Worm (Caenorhabditis elegans) whole organism, mixed stage, embryonic: ENCODE measurements around the gene egl-21.

ENCODE experiments used
- bed-3 ChIP-seq: fragments of 200-800 bp; sonication (Bioruptor generic); optimal IDR thresholded peaks from 3 replicates; lab custom pipeline; 2018; ENCODE audit warnings: mild to moderate bottlenecking, missing genetic modification characterization, moderate library complexity, missing compliant biosample characterization
- blmp-1 ChIP-seq: fragments of 150-350 bp; optimal IDR thresholded peaks from 2 replicates; lab custom pipeline; 2014; ENCODE audit warnings: missing biosample characterization, missing genetic modification characterization
- ceh-39 ChIP-seq: fragments of 150-350 bp; optimal IDR thresholded peaks from 2 replicates; lab custom pipeline; 2014; ENCODE audit warnings: missing biosample characterization, missing genetic modification characterization
- ceh-43 ChIP-seq: fragments of 200-800 bp; sonication (Bioruptor generic); optimal IDR thresholded peaks from 2 replicates; lab custom pipeline; 2018; ENCODE audit warnings: mild to moderate bottlenecking, missing genetic modification characterization, moderate library complexity, missing compliant biosample characterization
- ceh-83 ChIP-seq: fragments of 200-800 bp; sonication (Bioruptor generic); optimal IDR thresholded peaks from 2 replicates; lab custom pipeline; 2018; ENCODE audit warnings: mild to moderate bottlenecking, missing genetic modification characterization, missing compliant biosample characterization
- ces-1 ChIP-seq: fragments of 150-350 bp; optimal IDR thresholded peaks from 2 replicates; lab custom pipeline; 2014; ENCODE audit warnings: missing biosample characterization, missing genetic modification reagents, missing genetic modification characterization
- cnd-1 ChIP-seq: fragments of 200-800 bp; sonication (Bioruptor generic); optimal IDR thresholded peaks from 2 replicates; lab custom pipeline; 2018; ENCODE audit warnings: mild to moderate bottlenecking, missing genetic modification characterization, missing compliant biosample characterization
- drap-1 ChIP-seq: fragments of 200-800 bp; sonication (Bioruptor generic); optimal IDR thresholded peaks from 3 replicates; lab custom pipeline; 2018; ENCODE audit warnings: mild to moderate bottlenecking, missing genetic modification characterization, missing compliant biosample characterization
- elt-1 ChIP-seq: sonication (generic microtip); optimal IDR thresholded peaks from 2 replicates; lab custom pipeline; 2017; ENCODE audit warnings: missing genetic modification characterization, mild to moderate bottlenecking, missing compliant biosample characterization, antibody characterized with exemption, moderate library complexity, borderline replicate concordance; ENCODE audit not compliant: insufficient read depth
- elt-3 ChIP-seq: fragments of 150-350 bp; optimal IDR thresholded peaks from 2 replicates; lab custom pipeline; 2014; ENCODE audit warnings: missing biosample characterization, missing genetic modification characterization
- flh-1 ChIP-seq: fragments of 200-800 bp; sonication (Bioruptor generic); optimal IDR thresholded peaks from 2 replicates; lab custom pipeline; 2018; ENCODE audit warnings: mild to moderate bottlenecking, missing genetic modification characterization, moderate library complexity, missing compliant biosample characterization
- ham-2 ChIP-seq: fragments of 200-800 bp; sonication (Bioruptor generic); optimal IDR thresholded peaks from 2 replicates; lab custom pipeline; 2018; ENCODE audit warnings: mild to moderate bottlenecking, missing genetic modification characterization, missing compliant biosample characterization
- lin-32 ChIP-seq: fragments of 200-800 bp; sonication (Bioruptor generic); optimal IDR thresholded peaks from 2 replicates; lab custom pipeline; 2018; ENCODE audit warnings: mild to moderate bottlenecking, missing genetic modification characterization, missing compliant biosample characterization
- lsy-2 ChIP-seq: fragments of 150-350 bp; optimal IDR thresholded peaks from 2 replicates; lab custom pipeline; 2014; ENCODE audit warnings: missing biosample characterization, missing genetic modification characterization
- mab-5 ChIP-seq: fragments of 150-350 bp; optimal IDR thresholded peaks from 2 replicates; lab custom pipeline; 2014; ENCODE audit warnings: missing biosample characterization, missing genetic modification characterization
- mep-1 ChIP-seq: fragments of 150-350 bp; optimal IDR thresholded peaks from 2 replicates; lab custom pipeline; 2017; ENCODE audit warnings: missing biosample characterization, missing genetic modification reagents, missing genetic modification characterization, inconsistent platforms
- nhr-12 ChIP-seq: fragments of 150-350 bp; optimal IDR thresholded peaks from 2 replicates; lab custom pipeline; 2014; ENCODE audit warnings: missing biosample characterization, missing genetic modification characterization
- nhr-237 ChIP-seq: fragments of 150-350 bp; optimal IDR thresholded peaks from 2 replicates; lab custom pipeline; 2014; ENCODE audit warnings: missing biosample characterization, missing genetic modification characterization
- nhr-28 ChIP-seq: fragments of 150-350 bp; optimal IDR thresholded peaks from 2 replicates; lab custom pipeline; 2014; ENCODE audit warnings: missing biosample characterization, missing genetic modification characterization
- nhr-76 ChIP-seq: sonication (generic microtip); optimal IDR thresholded peaks from 2 replicates; lab custom pipeline; 2017; ENCODE audit warnings: missing biosample characterization, missing genetic modification characterization
- pha-4 ChIP-seq: fragments of 150-350 bp; optimal IDR thresholded peaks from 2 replicates; lab custom pipeline; 2018; ENCODE audit warnings: missing biosample characterization, missing genetic modification reagents, missing genetic modification characterization
- snpc-4 ChIP-seq: fragments of 150-350 bp; optimal IDR thresholded peaks from 2 replicates; lab custom pipeline; 2014; ENCODE audit warnings: missing biosample characterization, missing genetic modification characterization
- sptf-1 ChIP-seq: sonication (generic microtip); optimal IDR thresholded peaks from 2 replicates; lab custom pipeline; 2017; ENCODE audit warnings: mild to moderate bottlenecking, missing genetic modification characterization, moderate library complexity, missing compliant biosample characterization
- tbx-8 ChIP-seq: fragments of 200-800 bp; sonication (Bioruptor generic); optimal IDR thresholded peaks from 2 replicates; lab custom pipeline; 2018; ENCODE audit warnings: mild to moderate bottlenecking, missing genetic modification characterization, moderate library complexity, missing compliant biosample characterization
- unc-120 ChIP-seq: sonication (generic microtip); optimal IDR thresholded peaks from 2 replicates; lab custom pipeline; 2017; ENCODE audit warnings: missing genetic modification characterization, missing compliant biosample characterization; ENCODE audit not compliant: poor library complexity, severe bottlenecking
- unc-39 ChIP-seq: fragments of 150-350 bp; optimal IDR thresholded peaks from 2 replicates; lab custom pipeline; 2014; ENCODE audit warnings: missing biosample characterization, missing genetic modification characterization
- unc-62 ChIP-seq: fragments of 150-350 bp; optimal IDR thresholded peaks from 2 replicates; lab custom pipeline; 2014; ENCODE audit warnings: missing biosample characterization, missing genetic modification reagents, missing genetic modification characterization
- zip-8 ChIP-seq: fragments of 150-350 bp; optimal IDR thresholded peaks from 2 replicates; lab custom pipeline; 2014; ENCODE audit warnings: missing biosample characterization, missing genetic modification characterization
- ztf-11 ChIP-seq: fragments of 150-350 bp; optimal IDR thresholded peaks from 2 replicates; lab custom pipeline; 2014; ENCODE audit warnings: missing biosample characterization, missing genetic modification characterization

Gene egl-21

ce11 chrIV:10475234-10475633 lies 6.4 kb downstream of the egl-21 start:
- TF ChIP-seq ceh-39 (tag; lab: Kevin White, UChicago) (no peak), snpc-4 (tag; lab: Kevin White, UChicago) (no peak), bed-3 (no peak), pha-4 (tag; lab: Kevin White, UChicago) (no peak), ceh-83 (GFP tag; lab: Kevin White, UChicago) (no peak), zip-8 (tag; lab: Kevin White, UChicago) (no peak), lsy-2 (tag; lab: Kevin White, UChicago) (no peak), nhr-237 (tag; lab: Kevin White, UChicago) (no peak), ceh-43 (GFP tag; lab: Kevin White, UChicago) (no peak), cnd-1 (tag; lab: Kevin White, UChicago) (no peak), unc-62 (GFP tag; lab: Kevin White, UChicago) (no peak), unc-120 (no peak), mep-1 (tag; lab: Kevin White, UChicago) (no peak), nhr-12 (tag; lab: Kevin White, UChicago) (no peak), tbx-8 (GFP tag; lab: Kevin White, UChicago) (no peak), sptf-1 (no peak), flh-1 (GFP tag; lab: Kevin White, UChicago) (no peak), elt-1 (tag; lab: Kevin White, UChicago) (no peak)

ce11 chrIV:10472478-10472877 lies 9.2 kb downstream of the egl-21 start, which contains the start of gene bgnt-1.1:
Gene bgnt-1.1 (plus strand): TSS chrIV:10472778.
- TF ChIP-seq ceh-83 (GFP tag; lab: Kevin White, UChicago) (no peak), nhr-76 (tag; lab: Kevin White, UChicago) (no peak), tbx-8 (GFP tag; lab: Kevin White, UChicago) (no peak), drap-1 (GFP tag; lab: Kevin White, UChicago) (no peak), ztf-11 (no peak)

ce11 chrIV:10469494-10469893 lies 12.2 kb downstream of the egl-21 start, which contains the start of gene ugt-44:
Gene ugt-44 (plus strand): TSS chrIV:10469741.
- TF ChIP-seq ces-1 (GFP tag; lab: Kevin White, UChicago): no peak

- TF ChIP-seq snpc-4 (tag; lab: Kevin White, UChicago) (no peak), elt-1 (tag; lab: Kevin White, UChicago) (no peak), nhr-237 (tag; lab: Kevin White, UChicago) (no peak), ceh-39 (tag; lab: Kevin White, UChicago) (no peak), ham-2 (GFP tag; lab: Kevin White, UChicago) (no peak), zip-8 (tag; lab: Kevin White, UChicago) (no peak), elt-3 (tag; lab: Kevin White, UChicago) (no peak), ceh-43 (GFP tag; lab: Kevin White, UChicago) (no peak), unc-39 (tag; lab: Kevin White, UChicago) (no peak), nhr-28 (tag; lab: Kevin White, UChicago) (no peak)
Observed at ce11 chrIV:10468662-10469061, 13.0 kb downstream of the egl-21 start.

- TF ChIP-seq ceh-83 (GFP tag; lab: Kevin White, UChicago): no peak
- TF ChIP-seq lsy-2 (tag; lab: Kevin White, UChicago): no peak
- no peak for TF ChIP-seq elt-3 (tag; lab: Kevin White, UChicago)
- TF ChIP-seq nhr-28 (tag; lab: Kevin White, UChicago): no peak
- no peak for TF ChIP-seq ztf-11
- no peak for TF ChIP-seq sptf-1
- TF ChIP-seq nhr-76 (tag; lab: Kevin White, UChicago): no peak
- no peak for TF ChIP-seq ceh-43 (GFP tag; lab: Kevin White, UChicago)
- TF ChIP-seq nhr-237 (tag; lab: Kevin White, UChicago): no peak
- TF ChIP-seq unc-62 (GFP tag; lab: Kevin White, UChicago): no peak
- TF ChIP-seq blmp-1 (tag; lab: Kevin White, UChicago): no peak
- TF ChIP-seq drap-1 (GFP tag; lab: Kevin White, UChicago): no peak
- no peak for TF ChIP-seq bed-3
- no peak for TF ChIP-seq mab-5 (tag; lab: Kevin White, UChicago)
- no peak for TF ChIP-seq ceh-39 (tag; lab: Kevin White, UChicago)
- TF ChIP-seq flh-1 (GFP tag; lab: Kevin White, UChicago): no peak
Observed at ce11 chrIV:10467347-10467746, 14.3 kb downstream of the egl-21 start.

- TF ChIP-seq lsy-2 (tag; lab: Kevin White, UChicago) (no peak), cnd-1 (tag; lab: Kevin White, UChicago) (no peak), mep-1 (tag; lab: Kevin White, UChicago) (no peak), ceh-39 (tag; lab: Kevin White, UChicago) (no peak), nhr-76 (tag; lab: Kevin White, UChicago) (no peak), lin-32 (GFP tag; lab: Kevin White, UChicago) (no peak), ces-1 (GFP tag; lab: Kevin White, UChicago) (no peak), bed-3 (no peak)
Observed at ce11 chrIV:10466398-10466797, 15.2 kb downstream of the egl-21 start.
